Fruit fly (Drosophila melanogaster) whole organism, prepupa: ENCODE measurements around the gene awd.

Experiments
- Blimp-1 ChIP-seq: fragments of 200-800 bp; sonication (Bioruptor generic); optimal IDR thresholded peaks from 3 replicates; lab custom pipeline; 2017; ENCODE audit warnings: missing biosample characterization, missing genetic modification characterization, mild to moderate bottlenecking, moderate library complexity, missing genetic modification reagents
- CG32006 ChIP-seq: fragments of 200-800 bp; sonication (Bioruptor generic); optimal IDR thresholded peaks from 3 replicates; lab custom pipeline; 2017; ENCODE audit warnings: missing biosample characterization, mild to moderate bottlenecking, missing genetic modification characterization
- CG6854 ChIP-seq: fragments of 200-800 bp; sonication (Bioruptor generic); optimal IDR thresholded peaks from 2 replicates; lab custom pipeline; 2017; ENCODE audit warnings: missing biosample characterization, mild to moderate bottlenecking, missing genetic modification characterization
- Hr38 ChIP-seq: sonication (Bioruptor generic); optimal IDR thresholded peaks from 2 replicates; lab custom pipeline; 2016; ENCODE audit warnings: missing biosample characterization, missing genetic modification characterization

- TF ChIP-seq Hr38 (no peak), CG32006 (GFP tag; lab: Kevin White, UChicago) (no peak), CG6854 (GFP tag; lab: Kevin White, UChicago) (no peak), Blimp-1 (GFP tag; lab: Kevin White, UChicago) (no peak)
Measured at dm6 chr3R:31718967-31719366, 26.9 kb downstream of the awd start.
